Fruit fly (Drosophila melanogaster) Kc167 (cell line): ENCODE results near the gene CG14327.

ENCODE experiments used
- Myc ChIP-seq: fragments of >200 bp; optimal IDR thresholded peaks from 2 replicates; lab custom pipeline; 2017; ENCODE audit warnings: missing external identifiers
- Sin3A ChIP-seq: fragments of >200 bp; optimal IDR thresholded peaks from 2 replicates; lab custom pipeline; 2018; ENCODE audit warnings: missing external identifiers
- h ChIP-seq: fragments of >200 bp; optimal IDR thresholded peaks from 3 replicates; lab custom pipeline; 2018; ENCODE audit warnings: missing external identifiers
- insv ChIP-seq: fragments of >200 bp; optimal IDR thresholded peaks from 3 replicates; lab custom pipeline; 2018; ENCODE audit warnings: missing external identifiers
- psq ChIP-seq: fragments of >200 bp; optimal IDR thresholded peaks from 2 replicates; lab custom pipeline; 2017; ENCODE audit warnings: missing external identifiers
- ttk ChIP-seq: sonication (Bioruptor generic); optimal IDR thresholded peaks from 2 replicates; lab custom pipeline; 2017; ENCODE audit warnings: missing external identifiers

CG14327 gene

DNA sequence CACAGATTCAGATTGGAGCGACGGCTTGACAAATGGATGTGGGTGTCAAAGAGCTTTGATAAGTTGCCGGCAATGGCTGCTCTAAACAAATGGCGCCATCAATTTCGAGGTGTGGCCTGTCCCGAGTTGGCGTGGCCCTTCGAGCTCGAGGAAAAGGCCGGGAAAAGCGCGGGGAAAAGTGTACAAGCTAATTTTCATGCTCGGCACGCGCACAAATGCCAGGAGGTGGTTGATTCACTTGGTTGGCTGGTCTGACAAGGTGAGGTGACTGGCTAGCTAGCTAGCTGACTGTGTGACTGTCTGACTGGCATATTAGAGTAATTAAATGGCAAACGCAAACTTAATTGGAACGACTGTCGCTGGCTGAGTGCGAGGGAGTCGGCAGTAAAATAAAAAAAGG lies 11.6 kb upstream of the CG14327 start:
- no peak for TF ChIP-seq Sin3A (lab: Kevin White, UChicago)
- TF ChIP-seq Myc (lab: Kevin White, UChicago), result no peak
- TF ChIP-seq h (lab: Kevin White, UChicago), result no peak
- TF ChIP-seq psq (lab: Kevin White, UChicago), result no peak
- TF ChIP-seq insv (lab: Kevin White, UChicago), result no peak
- no peak for TF ChIP-seq ttk (lab: Kevin White, UChicago)

DNA sequence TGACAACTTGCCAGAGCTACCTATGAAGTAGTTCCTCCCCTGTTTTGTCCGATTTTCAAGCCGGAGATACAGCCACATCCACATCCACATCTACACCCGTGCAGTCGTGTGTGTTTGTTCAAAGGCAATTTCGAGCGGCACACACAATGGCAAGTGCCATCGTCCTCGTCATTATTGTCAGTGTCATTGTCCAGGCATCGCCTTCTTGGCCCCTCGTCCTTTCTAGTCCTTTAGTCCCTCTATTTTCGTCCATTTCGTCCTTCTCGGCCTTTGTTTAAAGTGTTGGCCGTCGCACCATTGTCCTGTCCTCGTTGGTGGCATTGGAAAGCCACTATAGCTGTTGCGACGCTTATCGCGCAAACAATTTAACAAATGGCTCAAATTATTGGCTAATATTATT lies 10.5 kb upstream of the CG14327 start:
- TF ChIP-seq h (lab: Kevin White, UChicago) (no peak), Sin3A (lab: Kevin White, UChicago) (no peak), ttk (lab: Kevin White, UChicago) (no peak), psq (lab: Kevin White, UChicago) (no peak), Myc (lab: Kevin White, UChicago) (no peak), insv (lab: Kevin White, UChicago) (no peak)

DNA sequence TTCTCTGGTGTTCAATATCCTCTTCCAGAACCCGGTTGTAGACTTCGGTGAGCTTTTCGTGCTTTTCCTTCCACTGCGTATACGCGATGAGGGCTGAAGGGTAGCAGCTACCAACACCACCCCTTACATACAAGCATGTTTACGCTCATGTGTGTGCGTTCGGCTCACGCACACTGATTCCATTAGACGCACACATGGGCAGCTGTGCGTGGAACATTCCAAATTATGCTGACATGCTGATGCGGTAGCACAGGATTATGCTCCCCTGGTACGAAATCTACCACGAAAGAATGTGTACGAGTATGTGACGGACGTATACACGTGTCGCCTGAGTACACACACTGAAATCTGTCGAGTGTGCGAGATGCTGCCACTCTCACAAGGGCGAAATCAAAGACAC lies 9.8 kb upstream of the CG14327 start:
- no peak for TF ChIP-seq h (lab: Kevin White, UChicago)
- no peak for TF ChIP-seq insv (lab: Kevin White, UChicago)
- TF ChIP-seq psq (lab: Kevin White, UChicago), result no peak
- TF ChIP-seq ttk (lab: Kevin White, UChicago), result no peak
- TF ChIP-seq Myc (lab: Kevin White, UChicago), result no peak
- TF ChIP-seq Sin3A (lab: Kevin White, UChicago), result no peak

DNA sequence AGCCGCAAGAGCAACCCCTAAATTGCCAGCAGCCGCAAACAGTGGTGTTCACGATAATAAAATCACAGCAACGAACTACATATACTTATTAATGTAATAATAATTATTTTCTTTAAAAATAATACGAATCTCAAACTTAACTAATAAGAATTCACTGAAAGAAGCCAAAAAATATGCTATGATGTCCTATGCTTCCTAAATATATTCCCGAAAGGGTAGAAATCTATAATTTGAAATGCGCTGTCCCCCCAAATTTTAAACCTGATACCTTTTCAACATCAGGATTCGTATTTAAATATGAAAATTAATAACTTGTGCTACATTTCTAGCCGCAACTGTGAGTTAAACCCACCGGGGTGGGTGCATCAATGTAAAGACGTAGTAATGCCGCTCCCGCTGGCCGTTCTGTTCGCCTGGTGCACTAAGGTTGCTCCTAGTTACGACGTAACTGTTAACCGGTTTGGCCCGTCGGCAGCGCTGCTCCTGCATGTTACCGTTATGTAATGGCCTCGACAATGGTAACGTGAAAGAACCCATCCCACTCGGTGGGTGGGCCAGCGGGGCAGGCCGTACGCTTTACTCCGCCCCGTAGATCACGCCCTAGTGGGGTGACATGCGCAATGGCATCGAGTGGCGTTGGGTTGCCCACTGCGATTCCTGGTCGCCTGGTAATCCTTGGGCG lies 9.2 kb upstream of the CG14327 start:
- no peak for TF ChIP-seq insv (lab: Kevin White, UChicago)
- no peak for TF ChIP-seq h (lab: Kevin White, UChicago)
- TF ChIP-seq psq (lab: Kevin White, UChicago), result no peak
- TF ChIP-seq Sin3A (lab: Kevin White, UChicago), result no peak
- no peak for TF ChIP-seq Myc (lab: Kevin White, UChicago)
- TF ChIP-seq ttk (lab: Kevin White, UChicago), result no peak

DNA sequence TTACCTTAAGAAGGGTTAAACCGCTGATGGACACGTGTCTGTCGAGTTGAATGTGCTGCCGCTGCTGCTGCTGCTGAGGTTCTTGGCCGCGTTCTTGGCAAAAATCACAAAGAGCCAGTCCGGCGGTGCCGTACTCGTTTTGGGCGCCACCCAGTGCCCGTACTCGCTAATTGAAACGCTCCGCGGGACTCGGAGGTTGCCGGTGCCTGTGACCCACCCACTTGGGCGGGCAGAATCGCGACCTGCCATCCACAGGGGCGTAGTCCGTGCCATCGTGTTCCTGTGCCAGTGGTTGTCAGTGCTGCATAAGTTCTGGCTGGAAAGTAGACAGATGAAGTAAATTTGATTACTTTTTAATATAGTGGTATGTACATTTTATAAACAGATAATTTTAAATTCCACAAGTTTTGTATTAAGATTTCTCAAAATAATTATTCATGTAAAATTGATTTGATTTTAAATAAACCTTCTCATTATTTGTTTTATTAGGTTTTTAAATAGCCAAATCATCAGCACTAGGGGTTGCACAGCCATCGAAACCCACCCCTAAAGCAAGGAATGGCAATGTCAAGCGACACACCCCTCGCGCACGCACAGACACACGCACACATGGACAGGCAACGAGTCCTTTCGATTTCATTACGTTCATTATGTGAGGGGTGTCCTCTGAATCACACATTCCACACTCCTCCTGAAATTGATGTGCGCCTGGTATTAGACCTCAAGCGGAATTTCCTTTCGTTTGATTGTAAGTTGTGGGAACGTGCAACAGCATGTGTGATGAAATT lies 8.4 kb upstream of the CG14327 start:
- TF ChIP-seq Myc (lab: Kevin White, UChicago) (no peak), ttk (lab: Kevin White, UChicago) (no peak), h (lab: Kevin White, UChicago) (no peak), psq (lab: Kevin White, UChicago) (no peak), insv (lab: Kevin White, UChicago) (no peak), Sin3A (lab: Kevin White, UChicago) (no peak)

DNA sequence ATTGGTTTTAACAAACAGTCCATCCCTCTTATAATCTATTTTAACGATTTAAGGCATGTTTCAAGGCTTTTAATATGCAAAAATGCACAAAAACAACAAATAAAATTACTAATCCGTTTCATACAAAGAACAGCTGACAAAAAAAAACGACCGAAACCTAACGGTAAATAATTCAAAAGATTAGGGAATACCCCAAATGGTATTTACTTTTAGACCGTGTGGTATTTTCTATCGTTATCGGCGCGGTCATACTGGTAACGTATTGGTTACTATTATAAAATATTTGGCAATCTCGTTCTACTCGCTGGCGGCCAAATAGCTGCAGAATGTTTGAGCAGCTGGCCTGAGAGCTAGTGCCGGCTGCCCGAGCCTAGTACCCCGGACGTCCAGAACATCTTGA lies 7.6 kb upstream of the CG14327 start, which contains the start of gene sll:
Gene sll (plus strand): TSS at position 235 of the 400 bp plus-strand sequence.
- TF ChIP-seq psq (lab: Kevin White, UChicago) (no peak), insv (lab: Kevin White, UChicago) (no peak), Myc (lab: Kevin White, UChicago) (no peak), h (lab: Kevin White, UChicago) (no peak), Sin3A (lab: Kevin White, UChicago) (no peak), ttk (lab: Kevin White, UChicago) (no peak)

DNA sequence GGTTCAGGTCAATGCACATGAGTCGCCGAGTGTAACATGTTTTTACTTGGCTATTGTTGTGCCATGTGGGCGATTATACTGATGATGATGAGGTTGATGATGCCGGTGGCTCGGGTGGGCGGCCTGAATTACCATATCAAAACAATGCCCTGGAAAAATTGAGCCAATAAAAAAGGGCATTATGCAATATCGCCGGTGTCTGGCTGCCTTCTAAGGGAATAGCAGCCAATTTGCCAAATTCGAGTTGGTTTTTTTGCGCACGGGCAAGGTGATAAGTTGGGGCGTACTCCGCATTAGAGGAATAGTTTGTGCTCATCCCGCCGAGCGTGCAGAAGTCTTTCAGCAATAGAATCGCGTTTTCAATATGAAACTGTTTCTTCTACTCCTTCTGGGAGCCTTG lies 4.5 kb upstream of the CG14327 start, which contains the start of gene CG14329:
Gene CG14329 (plus strand): TSS at position 301 of the 400 bp plus-strand sequence.
- no peak for TF ChIP-seq h (lab: Kevin White, UChicago)
- TF ChIP-seq psq (lab: Kevin White, UChicago), result no peak
- TF ChIP-seq ttk (lab: Kevin White, UChicago), result no peak

DNA sequence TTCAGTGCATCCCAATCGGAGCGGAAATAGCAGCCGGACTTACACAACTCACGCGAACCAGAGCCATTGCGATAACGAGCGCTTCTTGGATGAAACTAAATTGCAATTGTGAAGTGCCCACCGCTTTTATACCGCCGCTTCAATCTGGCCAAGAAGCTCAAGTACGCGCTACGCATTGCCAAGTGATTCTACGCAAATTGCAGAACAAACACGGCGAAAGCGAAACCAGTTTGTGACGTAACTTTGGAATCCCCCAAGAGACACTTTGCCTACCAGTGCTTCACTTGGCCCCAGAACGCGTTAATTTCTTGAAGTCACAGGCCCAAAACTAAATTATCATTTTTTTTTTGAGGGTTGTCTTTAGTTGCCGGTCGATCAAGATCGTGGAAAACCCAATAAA lies 2.1 kb upstream of the CG14327 start, which contains the start of gene Edg91:
Gene Edg91 (minus strand): TSS at position 101 of the 400 bp plus-strand sequence.
- TF ChIP-seq ttk (lab: Kevin White, UChicago) (no peak), psq (lab: Kevin White, UChicago) (no peak), Myc (lab: Kevin White, UChicago) (no peak), h (lab: Kevin White, UChicago) (no peak), insv (lab: Kevin White, UChicago) (no peak), Sin3A (lab: Kevin White, UChicago) (no peak)

DNA sequence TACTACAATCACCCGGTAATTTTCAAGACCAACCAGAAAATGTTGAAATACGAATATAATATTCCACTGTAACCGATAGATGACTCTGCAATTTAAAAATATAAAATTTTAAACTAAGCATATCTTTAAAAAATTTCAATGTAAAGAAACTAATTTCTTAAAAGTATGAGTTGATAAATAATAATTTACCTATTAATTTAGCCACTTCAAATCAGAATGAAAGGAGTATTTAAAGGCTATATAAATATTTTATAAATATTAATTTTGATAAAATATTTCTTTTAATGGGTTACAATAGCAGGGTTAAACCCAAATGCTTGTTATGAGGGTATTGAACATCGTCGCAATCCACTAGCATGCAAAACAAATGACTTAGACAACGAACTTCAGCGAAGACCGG lies 1.7 kb upstream of the CG14327 start:
- no peak for TF ChIP-seq ttk (lab: Kevin White, UChicago)
- TF ChIP-seq psq (lab: Kevin White, UChicago), result no peak
- no peak for TF ChIP-seq Myc (lab: Kevin White, UChicago)
- TF ChIP-seq insv (lab: Kevin White, UChicago), result no peak
- TF ChIP-seq h (lab: Kevin White, UChicago), result no peak
- TF ChIP-seq Sin3A (lab: Kevin White, UChicago), result no peak

DNA sequence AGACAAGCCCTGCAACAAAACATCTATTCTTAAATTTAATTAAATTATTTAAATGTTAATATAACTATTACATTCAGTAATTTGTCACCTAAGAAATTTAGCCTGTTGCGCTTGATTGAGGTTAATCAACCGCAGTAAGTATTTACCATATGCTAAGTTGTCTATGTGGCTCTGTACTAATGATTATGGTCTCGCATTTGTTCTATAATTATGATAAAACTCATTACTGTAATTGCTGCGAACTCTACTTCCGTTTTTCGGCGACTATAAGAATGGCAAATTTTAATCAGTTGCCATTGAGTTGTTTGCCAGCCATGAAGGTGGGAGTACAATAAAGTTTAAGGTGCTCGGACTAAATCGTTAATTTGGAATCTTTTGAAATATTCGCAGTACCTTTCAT lies 922 bp upstream of the CG14327 start, which contains the start of gene CG34281:
Gene CG34281 (plus strand): TSS at position 301 of the 400 bp plus-strand sequence.
- TF ChIP-seq insv (lab: Kevin White, UChicago) (no peak), Sin3A (lab: Kevin White, UChicago) (no peak), ttk (lab: Kevin White, UChicago) (no peak), Myc (lab: Kevin White, UChicago) (no peak), psq (lab: Kevin White, UChicago) (no peak), h (lab: Kevin White, UChicago) (no peak)

DNA sequence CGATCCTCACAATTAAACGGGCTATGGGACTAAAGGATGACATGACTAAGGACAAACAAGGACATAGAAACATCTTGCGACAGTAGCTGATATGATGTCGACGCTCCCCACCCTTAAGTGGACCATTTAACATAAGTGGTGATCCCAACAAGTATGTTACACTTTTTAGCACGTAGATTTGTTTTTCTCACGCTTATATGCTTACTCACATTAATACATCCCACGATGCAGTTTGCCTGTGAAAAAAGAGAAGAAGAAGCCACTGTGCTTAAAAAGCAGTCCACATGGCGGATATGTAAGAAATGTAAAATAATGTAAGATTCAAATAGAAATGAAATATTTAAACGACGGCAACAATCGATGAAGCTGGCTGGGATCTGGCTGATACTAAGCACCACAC lies 1.6 kb downstream of the CG14327 start:
- TF ChIP-seq Sin3A (lab: Kevin White, UChicago), result no peak
- TF ChIP-seq Myc (lab: Kevin White, UChicago), result no peak
- no peak for TF ChIP-seq psq (lab: Kevin White, UChicago)
- TF ChIP-seq h (lab: Kevin White, UChicago), result no peak
- TF ChIP-seq insv (lab: Kevin White, UChicago), result no peak
- no peak for TF ChIP-seq ttk (lab: Kevin White, UChicago)
